Fruit fly (Drosophila melanogaster) whole organism, embryonic: ENCODE measurements around the gene CG10435.

Experiments
- Antp ChIP-seq: fragments of 200-800 bp; sonication (Bioruptor generic); optimal IDR thresholded peaks from 3 replicates; lab custom pipeline; 2016; ENCODE audit warnings: missing biosample characterization, missing genetic modification characterization
- CG10274 ChIP-seq: fragments of 200-800 bp; sonication (Bioruptor generic); optimal IDR thresholded peaks from 3 replicates; lab custom pipeline; 2017; ENCODE audit warnings: missing biosample characterization, mild to moderate bottlenecking, missing genetic modification characterization
- CG10366 ChIP-seq: fragments of 200-800 bp; sonication (Bioruptor generic); IDR thresholded peaks from 2 replicates; pipeline ENCODE4 v1.3.6; 2022; ENCODE audit warnings: missing biosample characterization, missing genetic modification characterization
- CG10565 ChIP-seq: fragments of 200-800 bp; sonication (Bioruptor generic); optimal IDR thresholded peaks from 3 replicates; lab custom pipeline; 2016; ENCODE audit warnings: missing biosample characterization, mild to moderate bottlenecking, missing genetic modification characterization
- CG11695 ChIP-seq: fragments of 200-800 bp; sonication (Bioruptor generic); IDR thresholded peaks from 3 replicates; pipeline ENCODE4 v1.3.6; 2022; ENCODE audit warnings: missing biosample characterization, missing genetic modification characterization
- CG12391 ChIP-seq: fragments of 200-800 bp; sonication (Bioruptor generic); optimal IDR thresholded peaks from 3 replicates; lab custom pipeline; 2018; ENCODE audit warnings: missing biosample characterization, mild to moderate bottlenecking, missing genetic modification characterization, moderate library complexity
- CG13287 ChIP-seq: fragments of 200-800 bp; sonication (Bioruptor generic); IDR thresholded peaks from 2 replicates; pipeline ENCODE4 v1.3.6; 2022; ENCODE audit warnings: missing biosample characterization, missing genetic modification characterization; ENCODE audit not compliant: partially characterized antibody
- CG14860 ChIP-seq: fragments of 200-800 bp; sonication (Bioruptor generic); IDR thresholded peaks from 3 replicates; pipeline ENCODE4 v1.3.6; 2022; ENCODE audit warnings: missing biosample characterization, missing genetic modification characterization; ENCODE audit not compliant: partially characterized antibody
- CG1603 ChIP-seq: fragments of 200-800 bp; sonication (Bioruptor generic); optimal IDR thresholded peaks from 2 replicates; lab custom pipeline; 2019; ENCODE audit warnings: missing biosample characterization, mild to moderate bottlenecking, missing genetic modification characterization, moderate library complexity
- CG31365 ChIP-seq: fragments of 200-800 bp; sonication (Bioruptor generic); optimal IDR thresholded peaks from 2 replicates; lab custom pipeline; 2018; ENCODE audit warnings: missing biosample characterization, mild to moderate bottlenecking, missing genetic modification characterization
- CG4854 ChIP-seq: fragments of 200-800 bp; sonication (Bioruptor generic); optimal IDR thresholded peaks from 2 replicates; lab custom pipeline; 2016; ENCODE audit warnings: missing biosample characterization, missing genetic modification characterization, inconsistent platforms
- CG5180 ChIP-seq: fragments of 200-800 bp; sonication (Bioruptor generic); optimal IDR thresholded peaks from 3 replicates; lab custom pipeline; 2017; ENCODE audit warnings: missing biosample characterization, missing genetic modification characterization, mild to moderate bottlenecking, moderate library complexity, missing genetic modification reagents
- CG6765 ChIP-seq: fragments of 200-800 bp; sonication (Bioruptor generic); optimal IDR thresholded peaks from 3 replicates; lab custom pipeline; 2017; ENCODE audit warnings: missing biosample characterization, mild to moderate bottlenecking, missing genetic modification characterization
- CG6791 ChIP-seq: fragments of 200-800 bp; sonication (Bioruptor generic); IDR thresholded peaks from 3 replicates; pipeline ENCODE4 v1.3.6; 2022; ENCODE audit warnings: missing biosample characterization, missing genetic modification characterization; ENCODE audit not compliant: partially characterized antibody
- CG8089 ChIP-seq: fragments of 200-800 bp; sonication (Bioruptor generic); optimal IDR thresholded peaks from 3 replicates; lab custom pipeline; 2016; ENCODE audit warnings: missing biosample characterization, missing genetic modification characterization
- CG9437 ChIP-seq: fragments of 200-800 bp; sonication (Bioruptor generic); optimal IDR thresholded peaks from 2 replicates; lab custom pipeline; 2018; ENCODE audit warnings: missing biosample characterization, mild to moderate bottlenecking, missing genetic modification characterization
- CG9932 ChIP-seq: fragments of 200-800 bp; sonication (Bioruptor generic); IDR thresholded peaks from 2 replicates; pipeline ENCODE4 v1.3.6; 2022; ENCODE audit warnings: missing biosample characterization, missing genetic modification characterization
- Chrac-16 ChIP-seq: fragments of 200-800 bp; sonication (Bioruptor generic); optimal IDR thresholded peaks from 3 replicates; lab custom pipeline; 2016; ENCODE audit warnings: missing biosample characterization, missing genetic modification characterization
- Dbx ChIP-seq: fragments of 200-800 bp; sonication (Bioruptor generic); IDR thresholded peaks from 3 replicates; pipeline ENCODE4 v1.3.6; 2022; ENCODE audit warnings: missing biosample characterization, missing genetic modification characterization
- Dfd ChIP-seq, 2 experiments: fragments of >200 bp; optimal IDR thresholded peaks; 2 replicates each; lab custom pipeline; 2017; ENCODE audit warnings: missing biosample characterization in 2 of 2, missing genetic modification characterization in 2 of 2
- Dp ChIP-seq: fragments of 200-800 bp; sonication (Bioruptor generic); optimal IDR thresholded peaks from 2 replicates; lab custom pipeline; 2018; ENCODE audit warnings: missing biosample characterization, mild to moderate bottlenecking, missing genetic modification characterization, moderate library complexity
- Ets65A ChIP-seq: fragments of 200-800 bp; sonication (Bioruptor generic); peaks from one replicate; lab custom pipeline; 2016; ENCODE audit warnings: missing biosample characterization, missing genetic modification characterization
- Fer3 ChIP-seq: fragments of 200-800 bp; sonication (Bioruptor generic); optimal IDR thresholded peaks from 2 replicates; lab custom pipeline; 2018; ENCODE audit warnings: missing biosample characterization, mild to moderate bottlenecking, missing genetic modification characterization, moderate library complexity
- GATAe ChIP-seq: fragments of 200-800 bp; sonication (Bioruptor generic); conservative IDR thresholded peaks from 2 replicates; pipeline ENCODE4 v1.3.6; 2022; ENCODE audit warnings: missing biosample characterization, missing genetic modification characterization
- HLH54F ChIP-seq: fragments of 200-800 bp; sonication (Bioruptor generic); optimal IDR thresholded peaks from 3 replicates; lab custom pipeline; 2016; ENCODE audit warnings: missing biosample characterization, missing genetic modification characterization
- Hmx ChIP-seq: fragments of 200-800 bp; sonication (Bioruptor generic); optimal IDR thresholded peaks from 2 replicates; lab custom pipeline; 2016; ENCODE audit warnings: missing biosample characterization, missing genetic modification characterization
- MTF-1 ChIP-seq: fragments of 200-800 bp; sonication (Bioruptor generic); optimal IDR thresholded peaks from 2 replicates; lab custom pipeline; 2018; ENCODE audit warnings: missing biosample characterization, mild to moderate bottlenecking, missing genetic modification characterization, borderline replicate concordance
- NC2α ChIP-seq: fragments of 200-800 bp; sonication (Bioruptor generic); optimal IDR thresholded peaks from 2 replicates; lab custom pipeline; 2016; ENCODE audit warnings: missing biosample characterization, missing genetic modification characterization
- Optix ChIP-seq: fragments of 200-800 bp; sonication (Bioruptor generic); IDR thresholded peaks from 3 replicates; pipeline ENCODE4 v1.3.6; 2022; ENCODE audit warnings: missing biosample characterization, missing genetic modification characterization
- Ravus ChIP-seq: fragments of 200-800 bp; sonication (Bioruptor generic); IDR thresholded peaks from 2 replicates; pipeline ENCODE4 v1.3.6; 2022; ENCODE audit warnings: missing biosample characterization, missing genetic modification characterization
- Ssrp ChIP-seq: fragments of 200-800 bp; sonication (Bioruptor generic); optimal IDR thresholded peaks from 2 replicates; lab custom pipeline; 2018; ENCODE audit warnings: missing biosample characterization, mild to moderate bottlenecking, missing genetic modification characterization, moderate library complexity
- al ChIP-seq: fragments of 200-800 bp; sonication (Bioruptor generic); IDR thresholded peaks from 2 replicates; pipeline ENCODE4 v1.3.6; 2022; ENCODE audit warnings: missing biosample characterization, missing genetic modification characterization
- bcd ChIP-seq: fragments of 200-800 bp; sonication (Bioruptor generic); optimal IDR thresholded peaks from 2 replicates; lab custom pipeline; 2017; ENCODE audit warnings: missing biosample characterization, mild to moderate bottlenecking, missing genetic modification characterization
- cato ChIP-seq: fragments of 200-800 bp; sonication (Bioruptor generic); optimal IDR thresholded peaks from 2 replicates; lab custom pipeline; 2016; ENCODE audit warnings: missing biosample characterization, missing genetic modification characterization, borderline replicate concordance
- crp ChIP-seq, 2 experiments: fragments of 200-800 bp; sonication (Bioruptor generic); optimal IDR thresholded peaks; 2 replicates in 1 of 2; 3 replicates in 1 of 2; lab custom pipeline; 2017; ENCODE audit warnings: missing biosample characterization in 2 of 2, missing genetic modification characterization in 2 of 2, mild to moderate bottlenecking in 1 of 2, moderate library complexity in 1 of 2
- gem ChIP-seq: fragments of 200-800 bp; sonication (Bioruptor generic); optimal IDR thresholded peaks from 2 replicates; lab custom pipeline; 2019; ENCODE audit warnings: missing biosample characterization, mild to moderate bottlenecking, missing genetic modification characterization, moderate library complexity
- grn ChIP-seq: fragments of 200-800 bp; sonication (Bioruptor generic); optimal IDR thresholded peaks from 3 replicates; lab custom pipeline; 2017; ENCODE audit warnings: missing biosample characterization, missing genetic modification characterization
- jing ChIP-seq: fragments of 200-800 bp; sonication (Bioruptor generic); optimal IDR thresholded peaks from 2 replicates; lab custom pipeline; 2018; ENCODE audit warnings: missing biosample characterization, mild to moderate bottlenecking, missing genetic modification characterization
- knrl ChIP-seq: fragments of 200-800 bp; sonication (Bioruptor generic); IDR thresholded peaks from 3 replicates; pipeline ENCODE4 v1.3.6; 2022; ENCODE audit warnings: missing biosample characterization, missing genetic modification characterization; ENCODE audit not compliant: partially characterized antibody
- lab ChIP-seq: fragments of 200-800 bp; sonication (Bioruptor generic); optimal IDR thresholded peaks from 3 replicates; lab custom pipeline; 2017; ENCODE audit warnings: missing biosample characterization, missing genetic modification characterization, mild to moderate bottlenecking, moderate library complexity, missing genetic modification reagents
- org-1 ChIP-seq: fragments of 200-800 bp; sonication (Bioruptor generic); optimal IDR thresholded peaks from 2 replicates; lab custom pipeline; 2017; ENCODE audit warnings: missing biosample characterization, missing genetic modification characterization
- pzg ChIP-seq: fragments of 200-800 bp; sonication (Bioruptor generic); optimal IDR thresholded peaks from 3 replicates; lab custom pipeline; 2018; ENCODE audit warnings: missing biosample characterization, mild to moderate bottlenecking, missing genetic modification characterization, moderate library complexity
- run ChIP-seq: fragments of 200-800 bp; sonication (Bioruptor generic); optimal IDR thresholded peaks from 3 replicates; lab custom pipeline; 2018; ENCODE audit warnings: missing biosample characterization, mild to moderate bottlenecking, missing genetic modification characterization
- salm ChIP-seq: fragments of 200-800 bp; sonication (Bioruptor generic); optimal IDR thresholded peaks from 2 replicates; lab custom pipeline; 2018; ENCODE audit warnings: missing biosample characterization, mild to moderate bottlenecking, missing genetic modification characterization
- sr ChIP-seq: fragments of 200-800 bp; sonication (Bioruptor generic); IDR thresholded peaks from 3 replicates; pipeline ENCODE4 v1.3.6; 2022; ENCODE audit warnings: missing biosample characterization, missing genetic modification characterization
- sug ChIP-seq: fragments of 200-800 bp; optimal IDR thresholded peaks from 2 replicates; lab custom pipeline; 2019; ENCODE audit warnings: missing biosample characterization, mild to moderate bottlenecking, missing genetic modification characterization, moderate library complexity
- trem ChIP-seq: fragments of 200-800 bp; optimal IDR thresholded peaks from 3 replicates; lab custom pipeline; 2019; ENCODE audit warnings: missing biosample characterization, mild to moderate bottlenecking, missing genetic modification characterization, moderate library complexity
- ttk ChIP-seq: fragments of 200-800 bp; sonication (Bioruptor generic); IDR thresholded peaks from 2 replicates; pipeline ENCODE4 v2.1.2; 2022; ENCODE audit warnings: missing biosample characterization, missing genetic modification characterization
- twi ChIP-seq: fragments of 200-800 bp; optimal IDR thresholded peaks from 2 replicates; lab custom pipeline; 2019; ENCODE audit warnings: missing biosample characterization, mild to moderate bottlenecking, missing genetic modification characterization, moderate library complexity
- zfh2 ChIP-seq: fragments of 200-800 bp; sonication (Bioruptor generic); optimal IDR thresholded peaks from 2 replicates; lab custom pipeline; 2016; ENCODE audit warnings: missing biosample characterization, missing genetic modification characterization

Gene CG10435

DNA sequence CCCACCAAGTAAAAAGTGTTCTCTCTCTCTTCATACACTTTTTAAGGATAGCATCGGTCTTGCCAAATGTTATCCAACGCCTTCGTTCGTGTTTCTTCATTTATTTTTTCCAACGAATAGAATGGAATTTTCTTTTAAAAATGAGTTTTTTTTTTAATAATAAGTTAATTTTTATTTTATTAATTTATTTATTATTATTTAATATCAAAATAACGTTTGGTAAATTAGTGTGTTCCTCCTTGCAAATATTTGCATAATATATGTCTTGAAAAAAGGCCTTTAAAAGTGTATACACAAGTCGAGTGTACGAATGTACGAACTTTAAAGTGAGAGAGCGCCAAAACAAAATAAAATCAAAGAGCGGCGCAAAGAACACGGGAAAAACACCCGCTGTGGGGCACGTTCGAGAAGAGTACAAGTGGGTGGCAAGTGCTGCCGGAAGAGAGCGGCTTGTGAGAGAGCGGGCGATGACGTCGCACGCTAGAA lies 14.2 kb upstream of the CG10435 start (continued):
- TF ChIP-seq jing = peak; percentile 5
- TF ChIP-seq Dfd (GFP tag; optimal IDR thresholded peaks at IDR 0.05; lab: Kevin White, UChicago) = no peak
- peak; percentile 11 for TF ChIP-seq Dp
- TF ChIP-seq CG11695 (GFP tag; lab: Robert Waterston, UW) = peak; percentile 84
- peak in 1 of 2 experiments; percentile 29 for TF ChIP-seq crp (GFP tag; optimal IDR thresholded peaks at IDR 0.05; lab: Kevin White, UChicago)
- TF ChIP-seq gem (tag; lab: Kevin White, UChicago) = peak; percentile 96
- TF ChIP-seq CG8089 (GFP tag; lab: Kevin White, UChicago) = no peak
- peak; percentile 5 for TF ChIP-seq HLH54F (GFP tag; lab: Kevin White, UChicago)
- 0 out of 3 replicates have a peak, but pooled peaks have one; percentile 9 for TF ChIP-seq Optix (GFP tag; lab: Robert Waterston, UW)
- TF ChIP-seq Ssrp (tag; lab: Kevin White, UChicago) = peak; percentile 93
- peak; percentile 39; the same call in 1 of the 3 replicates for TF ChIP-seq CG6791 (GFP tag; lab: Robert Waterston, UW)
- TF ChIP-seq al (GFP tag; lab: Robert Waterston, UW) = peak; percentile 54
- TF ChIP-seq CG1603 (tag; lab: Kevin White, UChicago) = no peak
- no peak for TF ChIP-seq CG10565 (GFP tag; lab: Kevin White, UChicago)
- peak; percentile 40 for TF ChIP-seq CG5180
- peak; percentile 81 for TF ChIP-seq Fer3
- peak; percentile 73 for TF ChIP-seq CG9932 (GFP tag; lab: Robert Waterston, UW)
- TF ChIP-seq knrl = no peak
- no peak; the same call in 1 of the 2 replicates for TF ChIP-seq Ravus (GFP tag; lab: Robert Waterston, UW)
- TF ChIP-seq CG14860 (GFP tag; lab: Robert Waterston, UW) = no peak
- TF ChIP-seq CG10366 (GFP tag; lab: Robert Waterston, UW) = peak; percentile 81
- no peak for TF ChIP-seq CG4854 (GFP tag; lab: Kevin White, UChicago)
- no peak for TF ChIP-seq sug (tag; lab: Kevin White, UChicago)
- TF ChIP-seq trem = peak; percentile 71
- no peak for TF ChIP-seq pzg
- TF ChIP-seq org-1 = peak; percentile 80
- TF ChIP-seq NC2α (GFP tag; lab: Kevin White, UChicago) = no peak
- no peak for TF ChIP-seq Hmx (GFP tag; lab: Kevin White, UChicago)
- TF ChIP-seq MTF-1 (GFP tag; lab: Kevin White, UChicago) = peak; percentile 8
- peak; percentile 77 for TF ChIP-seq cato (GFP tag; lab: Kevin White, UChicago)
- TF ChIP-seq grn (GFP tag; lab: Kevin White, UChicago) = no peak
- TF ChIP-seq CG10274 (GFP tag; lab: Kevin White, UChicago) = peak; percentile 39
- TF ChIP-seq salm (tag; lab: Kevin White, UChicago) = peak; percentile 89
- TF ChIP-seq Ets65A = peak; percentile 18
- TF ChIP-seq sr (GFP tag; lab: Robert Waterston, UW) = no peak
- no peak for TF ChIP-seq Antp
- peak; percentile 90 for TF ChIP-seq run (tag; lab: Kevin White, UChicago)
- TF ChIP-seq CG31365 = no peak
- TF ChIP-seq CG9437 (GFP tag; lab: Kevin White, UChicago) = peak; percentile 94
- peak; percentile 81 for TF ChIP-seq bcd (GFP tag; lab: Kevin White, UChicago)
- TF ChIP-seq twi = no peak
- no peak; the same call in 1 of the 2 replicates for TF ChIP-seq CG13287 (GFP tag; lab: Robert Waterston, UW)
- no peak for TF ChIP-seq GATAe (GFP tag; lab: Robert Waterston, UW)
- 0 out of 3 replicates have a peak, but pooled peaks have one; percentile 14 for TF ChIP-seq Dbx (GFP tag; lab: Robert Waterston, UW)
- TF ChIP-seq zfh2 (GFP tag; lab: Kevin White, UChicago) = peak; percentile 30
- TF ChIP-seq Chrac-16 (GFP tag; lab: Kevin White, UChicago) = peak; percentile 78
- TF ChIP-seq CG6765 = peak; percentile 68
- peak; percentile 81 for TF ChIP-seq ttk (GFP tag; lab: Robert Waterston, UW)
- peak; percentile 94 for TF ChIP-seq CG12391 (tag; lab: Kevin White, UChicago)
- peak; percentile 86 for TF ChIP-seq lab
